Fruit fly (Drosophila melanogaster) whole organism, embryonic: ENCODE measurements around the gene CG14277.

Source experiments
- C15 ChIP-seq: fragments of 200-800 bp; sonication (Bioruptor generic); IDR thresholded peaks from 3 replicates; pipeline ENCODE4 v1.3.6; 2022; ENCODE audit warnings: missing biosample characterization, missing genetic modification characterization
- CG11456 ChIP-seq: fragments of 200-800 bp; sonication (Bioruptor generic); IDR thresholded peaks from 3 replicates; pipeline ENCODE4 v1.3.6; 2022; ENCODE audit warnings: missing biosample characterization, missing genetic modification characterization
- CG11695 ChIP-seq: fragments of 200-800 bp; sonication (Bioruptor generic); IDR thresholded peaks from 3 replicates; pipeline ENCODE4 v1.3.6; 2022; ENCODE audit warnings: missing biosample characterization, missing genetic modification characterization
- CG14667 ChIP-seq: fragments of 200-800 bp; sonication (Bioruptor generic); IDR thresholded peaks from 2 replicates; pipeline ENCODE4 v1.3.6; 2022; ENCODE audit warnings: missing biosample characterization, missing genetic modification characterization
- CG1603 ChIP-seq: fragments of 200-800 bp; sonication (Bioruptor generic); optimal IDR thresholded peaks from 2 replicates; lab custom pipeline; 2019; ENCODE audit warnings: missing biosample characterization, mild to moderate bottlenecking, missing genetic modification characterization, moderate library complexity
- CG16815 ChIP-seq: fragments of 200-800 bp; sonication (Bioruptor generic); optimal IDR thresholded peaks from 3 replicates; lab custom pipeline; 2017; ENCODE audit warnings: missing biosample characterization, mild to moderate bottlenecking, missing genetic modification characterization
- CG2199 ChIP-seq: fragments of 200-800 bp; sonication (Bioruptor generic); IDR thresholded peaks from 3 replicates; pipeline ENCODE4 v1.3.6; 2022; ENCODE audit warnings: missing biosample characterization, missing genetic modification characterization
- CG3163 ChIP-seq: fragments of 200-800 bp; sonication (Bioruptor generic); optimal IDR thresholded peaks from 3 replicates; lab custom pipeline; 2016; ENCODE audit warnings: missing biosample characterization, missing genetic modification characterization
- CG4424 ChIP-seq: fragments of 200-800 bp; sonication (Bioruptor generic); optimal IDR thresholded peaks from 3 replicates; lab custom pipeline; 2016; ENCODE audit warnings: missing biosample characterization, missing genetic modification characterization
- CG6175 ChIP-seq: fragments of 200-800 bp; sonication (Bioruptor generic); IDR thresholded peaks from 3 replicates; pipeline ENCODE4 v1.3.6; 2022; ENCODE audit warnings: missing biosample characterization, missing genetic modification characterization
- CG6683 ChIP-seq: fragments of 200-800 bp; sonication (Bioruptor generic); optimal IDR thresholded peaks from 2 replicates; lab custom pipeline; 2017; ENCODE audit warnings: missing biosample characterization, mild to moderate bottlenecking, missing genetic modification characterization, missing genetic modification reagents
- CG8281 ChIP-seq: fragments of 200-800 bp; sonication (Bioruptor generic); optimal IDR thresholded peaks from 2 replicates; lab custom pipeline; 2018; ENCODE audit warnings: missing biosample characterization, mild to moderate bottlenecking, missing genetic modification characterization, moderate library complexity
- CG8290 ChIP-seq, 3 experiments: fragments of 200-800 bp; sonication (Bioruptor generic); optimal IDR thresholded peaks; 2 replicates each; lab custom pipeline; 2016 to 2019; ENCODE audit warnings: missing biosample characterization in 3 of 3, missing genetic modification characterization in 3 of 3, mild to moderate bottlenecking in 2 of 3, moderate library complexity in 1 of 3
- CG9437 ChIP-seq: fragments of 200-800 bp; sonication (Bioruptor generic); optimal IDR thresholded peaks from 2 replicates; lab custom pipeline; 2018; ENCODE audit warnings: missing biosample characterization, mild to moderate bottlenecking, missing genetic modification characterization
- CG9817 ChIP-seq: fragments of 200-800 bp; sonication (Bioruptor generic); optimal IDR thresholded peaks from 2 replicates; lab custom pipeline; 2018; ENCODE audit warnings: missing biosample characterization, mild to moderate bottlenecking, missing genetic modification characterization, moderate library complexity
- Deaf1 ChIP-seq: fragments of 200-800 bp; optimal IDR thresholded peaks from 3 replicates; lab custom pipeline; 2019; ENCODE audit warnings: missing biosample characterization, mild to moderate bottlenecking, missing genetic modification characterization, moderate library complexity
- Dp ChIP-seq: fragments of 200-800 bp; sonication (Bioruptor generic); optimal IDR thresholded peaks from 2 replicates; lab custom pipeline; 2018; ENCODE audit warnings: missing biosample characterization, mild to moderate bottlenecking, missing genetic modification characterization, moderate library complexity
- H2.0 ChIP-seq: fragments of 200-800 bp; sonication (Bioruptor generic); IDR thresholded peaks from 2 replicates; pipeline ENCODE4 v1.3.6; 2022; ENCODE audit warnings: missing biosample characterization, missing genetic modification characterization
- HLH4C ChIP-seq: fragments of 200-800 bp; sonication (Bioruptor generic); IDR thresholded peaks from 3 replicates; pipeline ENCODE4 v1.3.6; 2022; ENCODE audit warnings: missing biosample characterization, missing genetic modification characterization; ENCODE audit not compliant: partially characterized antibody
- Hsf ChIP-seq: fragments of 200-800 bp; sonication (Bioruptor generic); optimal IDR thresholded peaks from 3 replicates; lab custom pipeline; 2016; ENCODE audit warnings: missing biosample characterization, missing genetic modification characterization
- MBD-R2 ChIP-seq: fragments of 200-800 bp; sonication (Bioruptor generic); IDR thresholded peaks from 2 replicates; pipeline ENCODE4 v1.3.6; 2022; ENCODE audit warnings: missing biosample characterization, missing genetic modification characterization
- MESR4 ChIP-seq: fragments of 200-800 bp; sonication (Bioruptor generic); optimal IDR thresholded peaks from 2 replicates; lab custom pipeline; 2018; ENCODE audit warnings: missing biosample characterization, mild to moderate bottlenecking, missing genetic modification characterization, moderate library complexity
- Mrtf ChIP-seq: fragments of 200-800 bp; sonication (Bioruptor generic); IDR thresholded peaks from 3 replicates; pipeline ENCODE4 v1.3.6; 2022; ENCODE audit warnings: missing biosample characterization, missing genetic modification characterization
- Neu2 ChIP-seq: fragments of 200-800 bp; sonication (Bioruptor generic); optimal IDR thresholded peaks from 3 replicates; lab custom pipeline; 2016; ENCODE audit warnings: missing biosample characterization, missing genetic modification characterization, borderline replicate concordance
- PHDP ChIP-seq: fragments of 200-800 bp; sonication (Bioruptor generic); optimal IDR thresholded peaks from 3 replicates; lab custom pipeline; 2018; ENCODE audit warnings: missing biosample characterization, mild to moderate bottlenecking, missing genetic modification characterization, moderate library complexity
- Ptx1 ChIP-seq: fragments of 200-800 bp; sonication (Bioruptor generic); IDR thresholded peaks from 2 replicates; pipeline ENCODE4 v1.3.6; 2022; ENCODE audit warnings: missing biosample characterization, missing genetic modification characterization
- Sry-δ ChIP-seq: fragments of 200-800 bp; sonication (Bioruptor generic); optimal IDR thresholded peaks from 2 replicates; lab custom pipeline; 2016; ENCODE audit warnings: missing biosample characterization, missing genetic modification characterization
- Stat92E ChIP-seq, 3 experiments: fragments of >200 bp in 2 of 3; fragments of 200-800 bp in 1 of 3; sonication (Bioruptor generic) in 1 of 3; optimal IDR thresholded peaks; 2 replicates each; lab custom pipeline; 2017 to 2019; ENCODE audit warnings: missing biosample characterization in 3 of 3, missing genetic modification characterization in 3 of 3, mild to moderate bottlenecking in 1 of 3, moderate library complexity in 1 of 3
- aop ChIP-seq: fragments of 200-800 bp; sonication (Bioruptor generic); IDR thresholded peaks from 2 replicates; pipeline ENCODE4 v1.3.6; 2022; ENCODE audit warnings: missing biosample characterization, missing genetic modification characterization
- caup ChIP-seq: fragments of 200-800 bp; sonication (Bioruptor generic); optimal IDR thresholded peaks from 3 replicates; lab custom pipeline; 2017; ENCODE audit warnings: missing biosample characterization, mild to moderate bottlenecking, missing genetic modification characterization, moderate library complexity; ENCODE audit not compliant: severe bottlenecking
- chn ChIP-seq: fragments of 200-800 bp; sonication (Bioruptor generic); optimal IDR thresholded peaks from 2 replicates; lab custom pipeline; 2016; ENCODE audit warnings: missing biosample characterization, missing genetic modification characterization
- corto ChIP-seq: fragments of 200-800 bp; sonication (Bioruptor generic); optimal IDR thresholded peaks from 2 replicates; lab custom pipeline; 2016; ENCODE audit warnings: missing biosample characterization, mild to moderate bottlenecking, missing genetic modification characterization, moderate library complexity
- crc ChIP-seq: fragments of 200-800 bp; sonication (Bioruptor generic); optimal IDR thresholded peaks from 2 replicates; lab custom pipeline; 2016; ENCODE audit warnings: missing biosample characterization, missing genetic modification characterization
- dpn ChIP-seq, 2 experiments: fragments of 200-800 bp; sonication (Bioruptor generic); optimal IDR thresholded peaks; 3 replicates each; lab custom pipeline; 2016; ENCODE audit warnings: missing biosample characterization in 2 of 2, missing genetic modification characterization in 2 of 2
- eve ChIP-seq, 2 experiments: fragments of >200 bp; optimal IDR thresholded peaks; 2 replicates each; lab custom pipeline; 2017; ENCODE audit warnings: missing biosample characterization in 2 of 2, missing genetic modification characterization in 2 of 2
- ewg ChIP-seq: fragments of 200-800 bp; sonication (Bioruptor generic); optimal IDR thresholded peaks from 3 replicates; lab custom pipeline; 2017; ENCODE audit warnings: mild to moderate bottlenecking, missing biosample characterization, missing genetic modification reagents, missing genetic modification characterization
- gcm ChIP-seq: fragments of 200-800 bp; sonication (Bioruptor generic); optimal IDR thresholded peaks from 2 replicates; lab custom pipeline; 2019; ENCODE audit warnings: missing biosample characterization, mild to moderate bottlenecking, missing genetic modification characterization, moderate library complexity
- gem ChIP-seq: fragments of 200-800 bp; sonication (Bioruptor generic); optimal IDR thresholded peaks from 2 replicates; lab custom pipeline; 2019; ENCODE audit warnings: missing biosample characterization, mild to moderate bottlenecking, missing genetic modification characterization, moderate library complexity
- gt ChIP-seq: fragments of 200-800 bp; sonication (Bioruptor generic); IDR thresholded peaks from 2 replicates; pipeline ENCODE4 v1.3.6; 2022; ENCODE audit warnings: missing biosample characterization, missing genetic modification characterization
- h ChIP-seq: fragments of >200 bp; optimal IDR thresholded peaks from 2 replicates; lab custom pipeline; 2017
- her ChIP-seq: fragments of 200-800 bp; sonication (Bioruptor generic); optimal IDR thresholded peaks from 2 replicates; lab custom pipeline; 2016; ENCODE audit warnings: missing biosample characterization, missing genetic modification characterization
- inv ChIP-seq: fragments of 200-800 bp; sonication (Bioruptor generic); IDR thresholded peaks from 2 replicates; pipeline ENCODE4 v1.3.6; 2022; ENCODE audit warnings: missing biosample characterization, missing genetic modification characterization; ENCODE audit not compliant: partially characterized antibody
- ken ChIP-seq: fragments of 200-800 bp; sonication (Bioruptor generic); IDR thresholded peaks from 3 replicates; pipeline ENCODE4 v1.3.6; 2022; ENCODE audit warnings: missing biosample characterization, missing genetic modification characterization
- nom ChIP-seq: fragments of 200-800 bp; sonication (Bioruptor generic); optimal IDR thresholded peaks from 2 replicates; lab custom pipeline; 2017; ENCODE audit warnings: missing biosample characterization, missing genetic modification characterization, mild to moderate bottlenecking, moderate library complexity, missing genetic modification reagents
- sd ChIP-seq: fragments of 200-800 bp; sonication (Bioruptor generic); optimal IDR thresholded peaks from 3 replicates; lab custom pipeline; 2018; ENCODE audit warnings: missing biosample characterization, mild to moderate bottlenecking, missing genetic modification characterization, moderate library complexity
- sim ChIP-seq: fragments of 200-800 bp; sonication (Bioruptor generic); IDR thresholded peaks from 2 replicates; pipeline ENCODE4 v1.3.6; 2022; ENCODE audit warnings: missing biosample characterization, missing genetic modification characterization
- slbo ChIP-seq: fragments of 200-800 bp; sonication (Bioruptor generic); IDR thresholded peaks from 2 replicates; pipeline ENCODE4 v1.3.6; 2022; ENCODE audit warnings: missing biosample characterization, missing genetic modification characterization
- sug ChIP-seq: fragments of 200-800 bp; optimal IDR thresholded peaks from 2 replicates; lab custom pipeline; 2019; ENCODE audit warnings: missing biosample characterization, mild to moderate bottlenecking, missing genetic modification characterization, moderate library complexity
- wdn ChIP-seq: fragments of 200-800 bp; sonication (Bioruptor generic); IDR thresholded peaks from 2 replicates; pipeline ENCODE4 v1.3.6; 2022; ENCODE audit warnings: missing biosample characterization, missing genetic modification characterization
- yki ChIP-seq: fragments of >200 bp; optimal IDR thresholded peaks from 3 replicates; lab custom pipeline; 2018

CG14277 gene

dm6 chr2L:8204996-8205567 is 37.2 kb upstream of the CG14277 start, which contains the start of gene SLC5A11 (continued):
- peak; percentile 95 for TF ChIP-seq Deaf1 (tag; lab: Kevin White, UChicago)
- TF ChIP-seq CG1603 (tag; lab: Kevin White, UChicago): peak; percentile 83
- TF ChIP-seq CG11456: peak; percentile 96
- TF ChIP-seq CG2199 (GFP tag; lab: Robert Waterston, UW): peak; percentile 91
- TF ChIP-seq CG4424 (GFP tag; lab: Kevin White, UChicago): peak; percentile 94
- peak; percentile 97 for TF ChIP-seq PHDP (tag; lab: Kevin White, UChicago)
- TF ChIP-seq HLH4C (GFP tag; lab: Robert Waterston, UW): no peak
- peak; percentile 100 for TF ChIP-seq H2.0 (GFP tag; lab: Robert Waterston, UW)
- TF ChIP-seq CG9437 (GFP tag; lab: Kevin White, UChicago): peak; percentile 93
- TF ChIP-seq CG3163: peak; percentile 46
- TF ChIP-seq C15 (GFP tag; lab: Robert Waterston, UW): peak; percentile 97
- TF ChIP-seq h: no peak
- peak; percentile 98 for TF ChIP-seq gem (tag; lab: Kevin White, UChicago)
- TF ChIP-seq ewg (GFP tag; lab: Kevin White, UChicago): peak; percentile 83
- TF ChIP-seq CG11695 (GFP tag; lab: Robert Waterston, UW): peak; percentile 100
- TF ChIP-seq her (GFP tag; lab: Kevin White, UChicago): peak; percentile 87
- peak; percentile 99 for TF ChIP-seq sug
- TF ChIP-seq CG8290 (GFP tag; optimal IDR thresholded peaks at IDR 0.05; lab: Kevin White, UChicago): peak; percentile 93
- peak in 1 of 2 experiments; percentile 57 for TF ChIP-seq CG8290 (tag; optimal IDR thresholded peaks at IDR 0.05; lab: Kevin White, UChicago)
- peak; percentile 28 for TF ChIP-seq MESR4 (GFP tag; lab: Kevin White, UChicago)
- TF ChIP-seq Dp (GFP tag; lab: Kevin White, UChicago): peak; percentile 5
- peak; percentile 82 for TF ChIP-seq wdn (GFP tag; lab: Robert Waterston, UW)
- TF ChIP-seq crc (GFP tag; lab: Kevin White, UChicago): peak; percentile 83
- peak; percentile 99 for TF ChIP-seq dpn (GFP tag; optimal IDR thresholded peaks at IDR 0.05; lab: Kevin White, UChicago)
- peak; percentile 94 for TF ChIP-seq CG14667 (GFP tag; lab: Robert Waterston, UW)
- TF ChIP-seq gt (GFP tag; lab: Robert Waterston, UW): peak; percentile 83; the same call in 1 of the 2 replicates
- peak; percentile 82 for TF ChIP-seq CG9817
- TF ChIP-seq Neu2 (GFP tag; lab: Kevin White, UChicago): peak; percentile 80
- peak; percentile 99 for TF ChIP-seq corto (GFP tag; lab: Kevin White, UChicago)
- TF ChIP-seq Mrtf (GFP tag; lab: Robert Waterston, UW): peak; percentile 94
- TF ChIP-seq Hsf: peak; percentile 65
- no peak for TF ChIP-seq inv
- peak; percentile 90 for TF ChIP-seq nom (GFP tag; lab: Kevin White, UChicago)
- peak; percentile 100 for TF ChIP-seq slbo
- TF ChIP-seq aop (GFP tag; lab: Robert Waterston, UW): peak; percentile 34; the same call in 1 of the 2 replicates
- peak; percentile 85 for TF ChIP-seq CG8281 (tag; lab: Kevin White, UChicago)
- TF ChIP-seq Sry-δ (GFP tag; lab: Kevin White, UChicago): peak; percentile 75
- peak; percentile 95 for TF ChIP-seq CG6683 (GFP tag; lab: Kevin White, UChicago)
- peak; percentile 99 for TF ChIP-seq sd (tag; lab: Kevin White, UChicago)
- peak; percentile 94 for TF ChIP-seq CG16815 (GFP tag; lab: Kevin White, UChicago)
- TF ChIP-seq Stat92E (GFP tag; optimal IDR thresholded peaks at IDR 0.05; lab: Kevin White, UChicago): peak in 1 of 3 experiments; percentile 98
- peak; percentile 96 for TF ChIP-seq gcm (GFP tag; lab: Kevin White, UChicago)
- peak; percentile 63; the same call in 1 of the 2 replicates for TF ChIP-seq MBD-R2
- peak; percentile 79 for TF ChIP-seq chn
- TF ChIP-seq CG6175: peak; percentile 91
- peak in 1 of 2 experiments; percentile 100 for TF ChIP-seq eve (GFP tag; optimal IDR thresholded peaks at IDR 0.05; lab: Kevin White, UChicago)
- no peak for TF ChIP-seq yki
- peak; percentile 94 for TF ChIP-seq sim
- TF ChIP-seq ken (GFP tag; lab: Robert Waterston, UW): peak; percentile 93
- TF ChIP-seq caup (GFP tag; lab: Kevin White, UChicago): peak; percentile 100
- TF ChIP-seq Ptx1 (GFP tag; lab: Robert Waterston, UW): peak; percentile 98
